Worm (Caenorhabditis elegans) whole organism, L1 larva: Measurements from ENCODE around the gene dhrr-1.

Experiments used
- C04F5.9 ChIP-seq: sonication (generic microtip); optimal IDR thresholded peaks from 2 replicates; lab custom pipeline; 2016; ENCODE audit warnings: missing genetic modification characterization, missing compliant biosample characterization
- C34B4.2 ChIP-seq: sonication (generic microtip); optimal IDR thresholded peaks from 2 replicates; lab custom pipeline; 2017; ENCODE audit warnings: mild to moderate bottlenecking, missing genetic modification characterization, missing compliant biosample characterization
- Y116A8C.19 ChIP-seq: sonication (generic microtip); optimal IDR thresholded peaks from 2 replicates; lab custom pipeline; 2016; ENCODE audit warnings: missing compliant biosample characterization, missing genetic modification characterization, borderline replicate concordance
- aha-1 ChIP-seq: fragments of 150-350 bp; optimal IDR thresholded peaks from 2 replicates; lab custom pipeline; 2014; ENCODE audit warnings: missing biosample characterization, missing genetic modification characterization
- alr-1 ChIP-seq: fragments of 200-800 bp; sonication (Bioruptor generic); optimal IDR thresholded peaks from 2 replicates; lab custom pipeline; 2018; ENCODE audit warnings: borderline replicate concordance, mild to moderate bottlenecking, missing genetic modification characterization, missing compliant biosample characterization
- aly-2 ChIP-seq: fragments of 150-350 bp; optimal IDR thresholded peaks from 2 replicates; lab custom pipeline; 2014; ENCODE audit warnings: missing biosample characterization, missing genetic modification characterization
- blmp-1 ChIP-seq: fragments of 150-350 bp; optimal IDR thresholded peaks from 2 replicates; lab custom pipeline; 2014; ENCODE audit warnings: missing biosample characterization, missing genetic modification characterization
- ceh-8 ChIP-seq: fragments of 200-800 bp; sonication (Bioruptor generic); optimal IDR thresholded peaks from 2 replicates; lab custom pipeline; 2018; ENCODE audit warnings: mild to moderate bottlenecking, missing genetic modification characterization, moderate library complexity, missing compliant biosample characterization
- ceh-88 ChIP-seq: fragments of 200-800 bp; sonication (Bioruptor generic); IDR thresholded peaks from 2 replicates; pipeline ENCODE4 v1.3.6; 2022; ENCODE audit warnings: missing genetic modification characterization, missing compliant biosample characterization
- ceh-90 ChIP-seq: sonication (generic microtip); optimal IDR thresholded peaks from 2 replicates; lab custom pipeline; 2016; ENCODE audit warnings: missing genetic modification characterization, missing compliant biosample characterization
- ces-1 ChIP-seq: fragments of 150-350 bp; optimal IDR thresholded peaks from 2 replicates; lab custom pipeline; 2014; ENCODE audit warnings: missing biosample characterization, missing genetic modification reagents, missing genetic modification characterization
- dpl-1 ChIP-seq, 3 experiments: fragments of 150-350 bp in 2 of 3; sonication (generic microtip) in 1 of 3; optimal IDR thresholded peaks; 2 replicates each; lab custom pipeline; 2014 to 2017; ENCODE audit warnings: missing biosample characterization in 3 of 3, missing genetic modification characterization in 3 of 3, missing genetic modification reagents in 3 of 3
- efl-3 ChIP-seq: fragments of 200-800 bp; sonication (Bioruptor generic); optimal IDR thresholded peaks from 2 replicates; lab custom pipeline; 2018; ENCODE audit warnings: mild to moderate bottlenecking, missing genetic modification characterization, missing compliant biosample characterization
- egl-27 ChIP-seq, 2 experiments: fragments of 150-350 bp in 1 of 2; sonication (generic microtip); optimal IDR thresholded peaks; 3 replicates each; lab custom pipeline; 2017 to 2018; ENCODE audit warnings: missing biosample characterization in 2 of 2, missing genetic modification characterization in 2 of 2, missing genetic modification reagents in 2 of 2
- elt-3 ChIP-seq, 6 experiments: fragments of 150-350 bp in 1 of 6; sonication (generic microtip); optimal IDR thresholded peaks; 2 replicates each; lab custom pipeline; 2017 to 2018; ENCODE audit warnings: missing biosample characterization in 6 of 6, missing genetic modification characterization in 6 of 6, inconsistent platforms in 1 of 6
- ets-5 ChIP-seq: fragments of 200-800 bp; sonication (Bioruptor generic); IDR thresholded peaks from 2 replicates; pipeline ENCODE4 v1.3.6; 2022; ENCODE audit warnings: missing genetic modification characterization, missing compliant biosample characterization
- fkh-10 ChIP-seq: sonication (generic microtip); optimal IDR thresholded peaks from 2 replicates; lab custom pipeline; 2017; ENCODE audit warnings: missing biosample characterization, missing genetic modification reagents, missing genetic modification characterization
- fkh-4 ChIP-seq: sonication (generic microtip); optimal IDR thresholded peaks from 2 replicates; lab custom pipeline; 2016; ENCODE audit warnings: missing compliant biosample characterization, missing genetic modification characterization, borderline replicate concordance
- fkh-8 ChIP-seq: sonication (generic microtip); optimal IDR thresholded peaks from 2 replicates; lab custom pipeline; 2016; ENCODE audit warnings: mild to moderate bottlenecking, missing genetic modification characterization, missing compliant biosample characterization
- fos-1 ChIP-seq: fragments of 150-350 bp; optimal IDR thresholded peaks from 2 replicates; lab custom pipeline; 2014; ENCODE audit warnings: missing biosample characterization, missing genetic modification characterization
- grh-1 ChIP-seq: fragments of 200-800 bp; sonication (Bioruptor generic); IDR thresholded peaks from 2 replicates; pipeline ENCODE4 v1.3.6; 2022; ENCODE audit warnings: missing genetic modification reagents, missing genetic modification characterization, missing compliant biosample characterization
- hlh-17 ChIP-seq: fragments of 200-800 bp; sonication (Bioruptor generic); optimal IDR thresholded peaks from 2 replicates; lab custom pipeline; 2018; ENCODE audit warnings: missing genetic modification characterization, mild to moderate bottlenecking, missing compliant biosample characterization, moderate library complexity, borderline replicate concordance
- hlh-4 ChIP-seq: sonication (generic microtip); optimal IDR thresholded peaks from 2 replicates; lab custom pipeline; 2016; ENCODE audit warnings: mild to moderate bottlenecking, missing genetic modification characterization, missing compliant biosample characterization
- irx-1 ChIP-seq: sonication (generic microtip); optimal IDR thresholded peaks from 2 replicates; lab custom pipeline; 2016; ENCODE audit warnings: missing genetic modification characterization, missing compliant biosample characterization
- lin-13 ChIP-seq: fragments of 150-350 bp; optimal IDR thresholded peaks from 2 replicates; lab custom pipeline; 2014; ENCODE audit warnings: missing biosample characterization, missing genetic modification reagents, missing genetic modification characterization
- lin-14 ChIP-seq: fragments of 200-800 bp; sonication (Bioruptor generic); optimal IDR thresholded peaks from 2 replicates; lab custom pipeline; 2018; ENCODE audit warnings: mild to moderate bottlenecking, missing genetic modification characterization, moderate library complexity, missing compliant biosample characterization
- lin-39 ChIP-seq: fragments of 150-350 bp; optimal IDR thresholded peaks from 2 replicates; lab custom pipeline; 2014; ENCODE audit warnings: missing biosample characterization, missing genetic modification reagents, missing genetic modification characterization
- lir-3 ChIP-seq: sonication (generic microtip); optimal IDR thresholded peaks from 2 replicates; lab custom pipeline; 2016; ENCODE audit warnings: mild to moderate bottlenecking, missing genetic modification characterization, moderate library complexity, missing compliant biosample characterization; ENCODE audit not compliant: poor library complexity
- mab-9 ChIP-seq: fragments of 200-800 bp; sonication (Bioruptor generic); IDR thresholded peaks from 2 replicates; pipeline ENCODE4 v1.3.6; 2022; ENCODE audit warnings: missing genetic modification reagents, missing genetic modification characterization, missing compliant biosample characterization
- mef-2 ChIP-seq: fragments of 150-350 bp; optimal IDR thresholded peaks from 2 replicates; lab custom pipeline; 2014; ENCODE audit warnings: missing biosample characterization, missing genetic modification characterization
- mep-1 ChIP-seq: fragments of 150-350 bp; optimal IDR thresholded peaks from 2 replicates; lab custom pipeline; 2014; ENCODE audit warnings: missing biosample characterization, missing genetic modification characterization
- nhr-11 ChIP-seq: fragments of 150-350 bp; optimal IDR thresholded peaks from 2 replicates; lab custom pipeline; 2014; ENCODE audit warnings: missing biosample characterization, missing genetic modification characterization
- nhr-20 ChIP-seq: sonication (generic microtip); optimal IDR thresholded peaks from 2 replicates; lab custom pipeline; 2016; ENCODE audit warnings: mild to moderate bottlenecking, missing genetic modification characterization, missing compliant biosample characterization
- nhr-28 ChIP-seq: fragments of 150-350 bp; optimal IDR thresholded peaks from 2 replicates; lab custom pipeline; 2014; ENCODE audit warnings: missing biosample characterization, missing genetic modification characterization
- nhr-47 ChIP-seq: sonication (generic microtip); optimal IDR thresholded peaks from 2 replicates; lab custom pipeline; 2016; ENCODE audit warnings: mild to moderate bottlenecking, missing genetic modification characterization, moderate library complexity, missing compliant biosample characterization
- nhr-71 ChIP-seq: sonication (generic microtip); optimal IDR thresholded peaks from 2 replicates; lab custom pipeline; 2016; ENCODE audit warnings: mild to moderate bottlenecking, missing genetic modification characterization, moderate library complexity, missing compliant biosample characterization
- nhr-76 ChIP-seq: sonication (generic microtip); optimal IDR thresholded peaks from 2 replicates; lab custom pipeline; 2017; ENCODE audit warnings: missing biosample characterization, missing genetic modification characterization
- nhr-85 ChIP-seq: sonication (generic microtip); peaks from one replicate; lab custom pipeline; 2016; ENCODE audit warnings: missing genetic modification characterization, inconsistent platforms, missing compliant biosample characterization
- nhr-90 ChIP-seq: sonication (generic microtip); optimal IDR thresholded peaks from 2 replicates; lab custom pipeline; 2016; ENCODE audit warnings: mild to moderate bottlenecking, missing genetic modification characterization, missing compliant biosample characterization; ENCODE audit not compliant: poor library complexity
- pag-3 ChIP-seq: sonication (generic microtip); optimal IDR thresholded peaks from 2 replicates; lab custom pipeline; 2017; ENCODE audit warnings: missing genetic modification characterization, mild to moderate bottlenecking, missing compliant biosample characterization, antibody characterized with exemption, borderline replicate concordance; ENCODE audit not compliant: insufficient read depth
- rnt-1 ChIP-seq: sonication (generic microtip); optimal IDR thresholded peaks from 2 replicates; lab custom pipeline; 2016; ENCODE audit warnings: mild to moderate bottlenecking, missing genetic modification characterization, moderate library complexity, missing compliant biosample characterization
- skn-1 ChIP-seq: fragments of 150-350 bp; optimal IDR thresholded peaks from 2 replicates; lab custom pipeline; 2014; ENCODE audit warnings: missing biosample characterization, missing genetic modification characterization
- sox-4 ChIP-seq: sonication (generic microtip); optimal IDR thresholded peaks from 2 replicates; lab custom pipeline; 2016; ENCODE audit warnings: missing genetic modification characterization, missing compliant biosample characterization
- swsn-7 ChIP-seq: sonication (generic microtip); optimal IDR thresholded peaks from 2 replicates; lab custom pipeline; 2016; ENCODE audit warnings: missing genetic modification characterization, missing compliant biosample characterization
- tbx-2 ChIP-seq: sonication (generic microtip); optimal IDR thresholded peaks from 2 replicates; lab custom pipeline; 2016; ENCODE audit warnings: missing genetic modification characterization, missing compliant biosample characterization
- tlp-1 ChIP-seq: fragments of 150-350 bp; optimal IDR thresholded peaks from 2 replicates; lab custom pipeline; 2014; ENCODE audit warnings: missing biosample characterization, missing genetic modification characterization
- unc-130 ChIP-seq: fragments of 150-350 bp; optimal IDR thresholded peaks from 2 replicates; lab custom pipeline; 2017; ENCODE audit warnings: missing biosample characterization, missing genetic modification characterization, inconsistent platforms
- unc-62 ChIP-seq: fragments of 150-350 bp; optimal IDR thresholded peaks from 2 replicates; lab custom pipeline; 2014; ENCODE audit warnings: missing biosample characterization, missing genetic modification reagents, missing genetic modification characterization
- unc-98 ChIP-seq: fragments of 200-800 bp; sonication (Bioruptor generic); IDR thresholded peaks from 2 replicates; pipeline ENCODE4 v1.3.6; 2022; ENCODE audit warnings: missing genetic modification characterization, missing compliant biosample characterization
- zag-1 ChIP-seq: fragments of 150-350 bp; optimal IDR thresholded peaks from 2 replicates; lab custom pipeline; 2014; ENCODE audit warnings: missing biosample characterization, missing genetic modification characterization
- ztf-11 ChIP-seq, 2 experiments: sonication (generic microtip); optimal IDR thresholded peaks; 2 replicates each; lab custom pipeline; 2016 to 2017; ENCODE audit warnings: missing genetic modification characterization in 2 of 2, missing biosample characterization in 1 of 2, missing compliant biosample characterization in 1 of 2
- ztf-4 ChIP-seq: fragments of 150-350 bp; optimal IDR thresholded peaks from 2 replicates; lab custom pipeline; 2014; ENCODE audit warnings: missing biosample characterization, missing genetic modification characterization

dhrr-1 gene

DNA sequence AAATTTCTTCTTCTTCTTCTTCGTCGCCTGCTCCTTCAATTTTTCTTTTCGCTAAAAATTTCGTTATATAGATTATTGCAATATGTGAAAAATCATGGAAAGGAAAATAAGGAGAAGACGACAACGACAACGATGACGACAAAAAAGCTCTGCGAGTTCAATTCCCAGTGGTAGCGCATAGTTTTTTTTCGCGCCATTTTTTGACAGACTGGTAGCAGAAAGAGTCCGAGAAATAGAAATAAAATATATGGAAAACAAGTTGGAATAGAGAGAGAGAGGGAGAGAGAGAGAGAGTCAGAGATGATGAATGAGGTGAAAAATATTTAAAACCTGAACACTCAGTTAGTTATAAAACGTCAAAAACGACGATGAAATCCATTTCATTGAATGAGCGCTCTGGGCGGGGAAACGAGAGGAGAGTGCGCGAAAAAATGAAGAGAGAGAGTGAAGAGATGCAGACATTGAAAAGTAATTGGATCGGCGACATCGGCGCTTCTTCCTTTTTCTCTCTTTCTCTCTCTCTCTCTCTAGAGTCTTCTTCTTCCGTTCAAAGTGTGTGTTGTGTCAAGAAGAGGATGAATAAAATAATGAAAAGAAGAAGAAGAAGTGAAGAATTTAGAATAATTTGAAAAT lies 37.5 kb downstream of the dhrr-1 start, which contains the start of gene pde-2 (continued):
- TF ChIP-seq fkh-4 (tag; lab: Kevin White, UChicago), result no peak
- TF ChIP-seq sox-4, result no peak
- no peak for TF ChIP-seq nhr-28 (tag; lab: Kevin White, UChicago)
- TF ChIP-seq fkh-8 (tag; lab: Kevin White, UChicago), result peak; percentile 18
- no peak for TF ChIP-seq ceh-8 (GFP tag; lab: Kevin White, UChicago)
- TF ChIP-seq mef-2 (tag; lab: Kevin White, UChicago), result no peak
- TF ChIP-seq lin-39 (tag; lab: Kevin White, UChicago), result no peak
- no peak for TF ChIP-seq tlp-1 (tag; lab: Kevin White, UChicago)
- TF ChIP-seq elt-3 (tag; optimal IDR thresholded peaks at IDR 0.05; lab: Kevin White, UChicago), result no peak
- no peak for TF ChIP-seq C04F5.9 (tag; lab: Kevin White, UChicago)
- TF ChIP-seq ztf-4 (tag; lab: Kevin White, UChicago), result peak; percentile 33
- TF ChIP-seq Y116A8C.19 (tag; lab: Kevin White, UChicago), result no peak
- peak; percentile 47 for TF ChIP-seq skn-1 (tag; lab: Kevin White, UChicago)
- no peak for TF ChIP-seq C34B4.2 (tag; lab: Kevin White, UChicago)
- TF ChIP-seq fos-1 (tag; lab: Kevin White, UChicago), result no peak
- TF ChIP-seq grh-1 (GFP tag; lab: Robert Waterston, UW), result no peak
- no peak for TF ChIP-seq ceh-88 (GFP tag; lab: Robert Waterston, UW)
- peak; percentile 78 for TF ChIP-seq mep-1 (tag; lab: Kevin White, UChicago)
- no peak for TF ChIP-seq zag-1
- no peak for TF ChIP-seq ces-1 (GFP tag; lab: Kevin White, UChicago)
- no peak for TF ChIP-seq hlh-17 (GFP tag; lab: Kevin White, UChicago)
- peak; percentile 58 for TF ChIP-seq nhr-47
- TF ChIP-seq lin-13 (GFP tag; lab: Kevin White, UChicago), result no peak
- no peak for TF ChIP-seq efl-3 (GFP tag; lab: Kevin White, UChicago)
- peak; percentile 18 to 37 (median 26) for TF ChIP-seq dpl-1 (GFP tag; optimal IDR thresholded peaks at IDR 0.05; lab: Kevin White, UChicago)
- peak; percentile 63 for TF ChIP-seq fkh-10 (GFP tag; lab: Kevin White, UChicago)
- TF ChIP-seq aly-2, result no peak
- TF ChIP-seq nhr-11 (tag; lab: Kevin White, UChicago), result no peak
- peak; percentile 14 for TF ChIP-seq rnt-1 (tag; lab: Kevin White, UChicago)
- TF ChIP-seq pag-3 (tag; lab: Kevin White, UChicago), result no peak
- peak; percentile 68 for TF ChIP-seq nhr-71 (tag; lab: Kevin White, UChicago)
- TF ChIP-seq unc-62 (GFP tag; lab: Kevin White, UChicago), result no peak
- peak; percentile 28 for TF ChIP-seq nhr-20 (tag; lab: Kevin White, UChicago)
- no peak for TF ChIP-seq nhr-76 (tag; lab: Kevin White, UChicago)
- no peak for TF ChIP-seq nhr-90
- no peak for TF ChIP-seq ceh-90 (tag; lab: Kevin White, UChicago)
- peak; percentile 54 for TF ChIP-seq tbx-2 (tag; lab: Kevin White, UChicago)
- no peak for TF ChIP-seq irx-1
- TF ChIP-seq lir-3, result peak; percentile 39
- no peak for TF ChIP-seq mab-9 (GFP tag; lab: Robert Waterston, UW)
- no peak for TF ChIP-seq unc-130 (tag; lab: Kevin White, UChicago)
- TF ChIP-seq unc-98 (GFP tag; lab: Robert Waterston, UW), result no peak
- TF ChIP-seq swsn-7 (tag; lab: Kevin White, UChicago), result peak; percentile 51
- TF ChIP-seq hlh-4, result no peak
- peak; percentile 78 for TF ChIP-seq nhr-85
- TF ChIP-seq lin-14, result peak; percentile 89
- no peak for TF ChIP-seq egl-27 (tag; optimal IDR thresholded peaks at IDR 0.05; lab: Kevin White, UChicago)
- TF ChIP-seq ets-5 (GFP tag; lab: Robert Waterston, UW), result no peak
- TF ChIP-seq ztf-11 (tag; optimal IDR thresholded peaks at IDR 0.05; lab: Kevin White, UChicago), result no peak
- peak; percentile 78 for TF ChIP-seq blmp-1
- TF ChIP-seq alr-1 (tag; lab: Kevin White, UChicago), result no peak
- no peak for TF ChIP-seq aha-1
